Worm (Caenorhabditis elegans) whole organism, L4/young adult: ENCODE results near the gene npr-13.

Source experiments
- W03F9.2 ChIP-seq: fragments of 150-350 bp; optimal IDR thresholded peaks from 2 replicates; lab custom pipeline; 2014; ENCODE audit warnings: missing biosample characterization, missing genetic modification characterization
- him-1 ChIP-seq: sonication (generic microtip); optimal IDR thresholded peaks from 2 replicates; lab custom pipeline; 2016; ENCODE audit warnings: missing genotype, missing genetic modification reagents, missing genetic modification characterization, missing compliant biosample characterization

ce11 chrV:14832121-14832788 lies 26.1 kb downstream of the npr-13 start:
- TF ChIP-seq him-1 = no peak
- TF ChIP-seq W03F9.2 (tag; lab: Kevin White, UChicago) = no peak
